ENCODE assay signal across 1 fruit fly cellular context in the genomic region with DNA sequence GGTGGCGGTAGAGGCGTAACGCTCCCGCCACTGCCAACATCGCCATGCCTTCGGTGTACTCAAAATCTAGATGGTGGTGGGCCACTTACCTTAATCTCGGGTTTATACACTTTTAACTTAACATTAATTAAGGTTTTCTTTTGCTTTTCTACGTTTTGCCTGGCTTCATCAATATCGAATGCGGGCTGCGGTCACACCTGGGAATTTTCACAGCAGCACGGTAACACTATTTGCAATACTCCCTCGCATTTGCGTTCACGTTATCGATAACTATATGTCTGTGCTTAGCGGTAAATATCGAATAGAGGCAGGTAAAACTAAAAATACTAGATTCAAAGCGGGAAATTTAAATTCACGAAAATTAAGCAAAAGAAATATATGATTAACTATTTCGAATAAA.
TF ChIP-seq lines count a peak whose summit lies in the region.

TSS of gene Bre1 (minus strand) at position 226 of the 400 bp plus-strand sequence.

TF ChIP-seq in whole organism, embryonic, 481 proteins besides CTCF, POLR2A, EP300 and RAD21 (continued from another document):
- peak; percentile 83 for TF ChIP-seq CG34224 (GFP tag; IDR thresholded peaks at IDR 0.05; lab: Robert Waterston, UW; ENCODE audit: partially characterized antibody)
- peak; percentile 72; the same call in 2 of the 3 replicates for TF ChIP-seq CG6791 (GFP tag; IDR thresholded peaks at IDR 0.05; lab: Robert Waterston, UW; ENCODE audit: partially characterized antibody)
- peak; percentile 80; the same call in 1 of the 2 replicates for TF ChIP-seq unc-4 (GFP tag; IDR thresholded peaks at IDR 0.05; lab: Robert Waterston, UW; ENCODE audit: partially characterized antibody)
- TF ChIP-seq Sry-δ (GFP tag; optimal IDR thresholded peaks at IDR 0.05; lab: Kevin White, UChicago), result peak; percentile 82
- peak; percentile 87 for TF ChIP-seq CG2116 (GFP tag; optimal IDR thresholded peaks at IDR 0.05; lab: Kevin White, UChicago)
- no peak for TF ChIP-seq CG31224 (GFP tag; IDR thresholded peaks at IDR 0.05; lab: Robert Waterston, UW)
- TF ChIP-seq her (GFP tag; optimal IDR thresholded peaks at IDR 0.05; lab: Kevin White, UChicago), result peak; percentile 99
- TF ChIP-seq ash1 (GFP tag; optimal IDR thresholded peaks at IDR 0.05; lab: Kevin White, UChicago), result no peak
- no peak for TF ChIP-seq CG9817 (tag; optimal IDR thresholded peaks at IDR 0.05; lab: Kevin White, UChicago)
- peak; percentile 85 for TF ChIP-seq amos (GFP tag; IDR thresholded peaks at IDR 0.05; lab: Robert Waterston, UW; ENCODE audit: partially characterized antibody)
- peak; percentile 97 for TF ChIP-seq Dref (GFP tag; IDR thresholded peaks at IDR 0.05; lab: Robert Waterston, UW)
- peak; percentile 55; the same call in 1 of the 3 replicates for TF ChIP-seq vnd (GFP tag; IDR thresholded peaks at IDR 0.05; lab: Robert Waterston, UW; ENCODE audit: partially characterized antibody)
- peak; percentile 67 for TF ChIP-seq onecut (GFP tag; IDR thresholded peaks at IDR 0.05; lab: Robert Waterston, UW)
- TF ChIP-seq Ptx1 (GFP tag; IDR thresholded peaks at IDR 0.05; lab: Robert Waterston, UW), result no peak
- peak; percentile 55 for TF ChIP-seq CG3995 (GFP tag; optimal IDR thresholded peaks at IDR 0.05; lab: Kevin White, UChicago)
- TF ChIP-seq klu (GFP tag; IDR thresholded peaks at IDR 0.05; lab: Robert Waterston, UW), result peak; percentile 51; the same call in 1 of the 2 replicates
- TF ChIP-seq MESR4 (GFP tag; optimal IDR thresholded peaks at IDR 0.05; lab: Kevin White, UChicago), result peak; percentile 87
- no peak for TF ChIP-seq CG13624 (GFP tag; optimal IDR thresholded peaks at IDR 0.05; lab: Kevin White, UChicago)
- TF ChIP-seq Dp (GFP tag; optimal IDR thresholded peaks at IDR 0.05; lab: Kevin White, UChicago), result peak; percentile 95
- TF ChIP-seq hb (GFP tag; IDR thresholded peaks at IDR 0.05; lab: Robert Waterston, UW; ENCODE audit: partially characterized antibody), result 0 out of 3 replicates have a peak, but pooled peaks have one; percentile 55
- peak; percentile 78 for TF ChIP-seq stwl (tag; optimal IDR thresholded peaks at IDR 0.05; lab: Kevin White, UChicago)
- TF ChIP-seq CG15514 (GFP tag; optimal IDR thresholded peaks at IDR 0.05; lab: Kevin White, UChicago), result peak; percentile 67
- peak; percentile 48 for TF ChIP-seq CG17186 (GFP tag; optimal IDR thresholded peaks at IDR 0.05; lab: Kevin White, UChicago)
- peak; percentile 94 for TF ChIP-seq gfzf (GFP tag; optimal IDR thresholded peaks at IDR 0.05; lab: Kevin White, UChicago)
- TF ChIP-seq CG13894 (tag; optimal IDR thresholded peaks at IDR 0.05; lab: Kevin White, UChicago), result no peak
- TF ChIP-seq al (GFP tag; IDR thresholded peaks at IDR 0.05; lab: Robert Waterston, UW), result no peak
- TF ChIP-seq prd (optimal IDR thresholded peaks at IDR 0.05; lab: Kevin White, UChicago), result no peak
- 0 out of 3 replicates have a peak, but pooled peaks have one; percentile 23 for TF ChIP-seq prd (GFP tag; IDR thresholded peaks at IDR 0.05; lab: Robert Waterston, UW)
- TF ChIP-seq H15 (GFP tag; IDR thresholded peaks at IDR 0.05; lab: Robert Waterston, UW), result no peak
- TF ChIP-seq sd (tag; optimal IDR thresholded peaks at IDR 0.05; lab: Kevin White, UChicago), result peak; percentile 87
- peak; percentile 62 for TF ChIP-seq Doc3 (GFP tag; IDR thresholded peaks at IDR 0.05; lab: Robert Waterston, UW; ENCODE audit: partially characterized antibody)
- peak; percentile 34; the same call in 1 of the 2 replicates for TF ChIP-seq CG42726 (GFP tag; IDR thresholded peaks at IDR 0.05; lab: Robert Waterston, UW; ENCODE audit: partially characterized antibody)
- peak; percentile 55 for TF ChIP-seq nmo (GFP tag; optimal IDR thresholded peaks at IDR 0.05; lab: Kevin White, UChicago)
- TF ChIP-seq Nf-YC (tag; optimal IDR thresholded peaks at IDR 0.05; lab: Kevin White, UChicago), result peak; percentile 3
- TF ChIP-seq Atf6 (GFP tag; IDR thresholded peaks at IDR 0.05; lab: Robert Waterston, UW), result no peak
- TF ChIP-seq chinmo (GFP tag; IDR thresholded peaks at IDR 0.05; lab: Robert Waterston, UW; ENCODE audit: partially characterized antibody), result 0 out of 4 replicates have a peak, but pooled peaks have one; percentile 73
- peak; percentile 8 for TF ChIP-seq p53 (GFP tag; optimal IDR thresholded peaks at IDR 0.05; lab: Kevin White, UChicago)
- TF ChIP-seq CG12391 (tag; optimal IDR thresholded peaks at IDR 0.05; lab: Kevin White, UChicago), result peak; percentile 4
- TF ChIP-seq BEAF-32 (GFP tag; optimal IDR thresholded peaks at IDR 0.05; lab: Kevin White, UChicago), result peak; percentile 84
- TF ChIP-seq CG2129 (GFP tag; IDR thresholded peaks at IDR 0.05; lab: Robert Waterston, UW; ENCODE audit: partially characterized antibody), result peak; percentile 44; the same call in 1 of the 2 replicates
- no peak for TF ChIP-seq CG31388 (GFP tag; optimal IDR thresholded peaks at IDR 0.05; lab: Kevin White, UChicago)
- TF ChIP-seq row (GFP tag; IDR thresholded peaks at IDR 0.05; lab: Robert Waterston, UW), result peak; percentile 26; the same call in 2 of the 3 replicates
- peak; percentile 77 for TF ChIP-seq Bgb (GFP tag; IDR thresholded peaks at IDR 0.05; lab: Robert Waterston, UW; ENCODE audit: partially characterized antibody)
- TF ChIP-seq CG3847 (GFP tag; IDR thresholded peaks at IDR 0.05; lab: Robert Waterston, UW), result peak; percentile 44
- peak; percentile 76; the same call in 1 of the 2 replicates for TF ChIP-seq sna (GFP tag; IDR thresholded peaks at IDR 0.05; lab: Robert Waterston, UW; ENCODE audit: partially characterized antibody)
- TF ChIP-seq CG10431 (GFP tag; optimal IDR thresholded peaks at IDR 0.05; lab: Kevin White, UChicago), result no peak
- TF ChIP-seq CG2712 (tag; optimal IDR thresholded peaks at IDR 0.05; lab: Kevin White, UChicago), result peak; percentile 29
